Worm (Caenorhabditis elegans) whole organism, L4 larva: ENCODE data around the gene nspb-4.

ENCODE experiments used
- R02D3.7 ChIP-seq: fragments of 150-350 bp; sonication (generic microtip); optimal IDR thresholded peaks from 3 replicates; lab custom pipeline; 2014; ENCODE audit warnings: missing biosample characterization, missing genetic modification characterization
- T20F7.1 ChIP-seq: fragments of 200-800 bp; sonication (Bioruptor generic); optimal IDR thresholded peaks from 2 replicates; lab custom pipeline; 2018; ENCODE audit warnings: mild to moderate bottlenecking, missing genetic modification characterization, missing compliant biosample characterization
- ZK337.2 ChIP-seq: fragments of 200-800 bp; sonication (Bioruptor generic); IDR thresholded peaks from 2 replicates; pipeline ENCODE4 v1.3.6; 2022; ENCODE audit warnings: missing genetic modification reagents, missing genetic modification characterization, missing compliant biosample characterization
- aha-1 ChIP-seq: fragments of 150-350 bp; peaks from one replicate; lab custom pipeline; 2014; ENCODE audit warnings: missing biosample characterization, missing genetic modification characterization
- ceh-20 ChIP-seq: fragments of 200-800 bp; sonication (Bioruptor generic); IDR thresholded peaks from 2 replicates; pipeline ENCODE4 v1.3.6; 2022; ENCODE audit warnings: missing genetic modification reagents, missing genetic modification characterization, missing compliant biosample characterization
- daf-16 ChIP-seq, 3 experiments: sonication (generic microtip); optimal IDR thresholded peaks; 2 replicates each; lab custom pipeline; 2016 to 2017; ENCODE audit warnings: missing genetic modification characterization in 3 of 3, missing genetic modification reagents in 3 of 3, mild to moderate bottlenecking in 2 of 3, missing compliant biosample characterization in 2 of 3, missing biosample characterization in 1 of 3, moderate library complexity in 1 of 3
- daf-19 ChIP-seq: fragments of 200-800 bp; sonication (Bioruptor generic); conservative IDR thresholded peaks from 2 replicates; pipeline ENCODE4 v1.3.6; 2022; ENCODE audit warnings: missing genetic modification characterization, missing compliant biosample characterization
- dmd-8 ChIP-seq: fragments of 200-800 bp; sonication (Bioruptor generic); IDR thresholded peaks from 2 replicates; pipeline ENCODE4 v1.3.6; 2022; ENCODE audit warnings: missing genetic modification characterization, missing compliant biosample characterization
- dve-1 ChIP-seq: sonication (generic microtip); optimal IDR thresholded peaks from 2 replicates; lab custom pipeline; 2017; ENCODE audit warnings: antibody characterized with exemption, mild to moderate bottlenecking, missing genetic modification characterization, missing compliant biosample characterization; ENCODE audit not compliant: insufficient read depth
- egl-27 ChIP-seq: sonication (generic microtip); optimal IDR thresholded peaks from 3 replicates; lab custom pipeline; 2017; ENCODE audit warnings: missing biosample characterization, missing genetic modification reagents, missing genetic modification characterization
- jun-1 ChIP-seq: fragments of 150-350 bp; optimal IDR thresholded peaks from 2 replicates; lab custom pipeline; 2014; ENCODE audit warnings: missing biosample characterization, missing genetic modification reagents, missing genetic modification characterization
- lin-29 ChIP-seq: fragments of 200-800 bp; sonication (Bioruptor generic); IDR thresholded peaks from 2 replicates; pipeline ENCODE4 v1.3.6; 2022; ENCODE audit warnings: missing genetic modification reagents, missing genetic modification characterization, missing compliant biosample characterization
- lin-38 ChIP-seq: fragments of 200-800 bp; sonication (Bioruptor generic); IDR thresholded peaks from 2 replicates; pipeline ENCODE4 v1.3.6; 2022; ENCODE audit warnings: missing genetic modification reagents, missing genetic modification characterization, missing compliant biosample characterization
- madf-9 ChIP-seq: fragments of 200-800 bp; sonication (Bioruptor generic); conservative IDR thresholded peaks from 2 replicates; pipeline ENCODE4 v1.3.6; 2022; ENCODE audit warnings: missing genetic modification reagents, missing genetic modification characterization, missing compliant biosample characterization
- mdl-1 ChIP-seq, 2 experiments: fragments of 150-350 bp in 1 of 2; sonication (generic microtip) in 1 of 2; optimal IDR thresholded peaks; 2 replicates each; lab custom pipeline; 2014 to 2017; ENCODE audit warnings: missing biosample characterization in 2 of 2, missing genetic modification characterization in 2 of 2
- mxl-3 ChIP-seq: fragments of 200-800 bp; sonication (Bioruptor generic); optimal IDR thresholded peaks from 2 replicates; lab custom pipeline; 2018; ENCODE audit warnings: mild to moderate bottlenecking, missing genetic modification characterization, missing compliant biosample characterization
- nhr-102 ChIP-seq: sonication (generic microtip); optimal IDR thresholded peaks from 2 replicates; lab custom pipeline; 2016; ENCODE audit warnings: mild to moderate bottlenecking, missing genetic modification characterization, moderate library complexity, missing compliant biosample characterization
- nhr-25 ChIP-seq: sonication (generic microtip); optimal IDR thresholded peaks from 2 replicates; lab custom pipeline; 2017; ENCODE audit warnings: missing genetic modification characterization, mild to moderate bottlenecking, missing compliant biosample characterization, antibody characterized with exemption, moderate library complexity, borderline replicate concordance; ENCODE audit not compliant: insufficient read depth
- nhr-28 ChIP-seq: fragments of 150-350 bp; optimal IDR thresholded peaks from 2 replicates; lab custom pipeline; 2014; ENCODE audit warnings: missing biosample characterization, missing genetic modification characterization
- nhr-76 ChIP-seq: fragments of 150-350 bp; optimal IDR thresholded peaks from 2 replicates; lab custom pipeline; 2014; ENCODE audit warnings: missing biosample characterization, missing genetic modification characterization
- pha-4 ChIP-seq, 2 experiments: fragments of 150-350 bp in 1 of 2; fragments of 200-800 bp in 1 of 2; sonication (Bioruptor generic) in 1 of 2; IDR thresholded peaks in 1 of 2; optimal IDR thresholded peaks in 1 of 2; 2 replicates each; pipeline versions ENCODE4 v1.3.6 to Lab custom; 2014 to 2022; ENCODE audit warnings: missing genetic modification characterization in 2 of 2, missing genetic modification reagents in 2 of 2, missing biosample characterization in 1 of 2, missing compliant biosample characterization in 1 of 2
- php-3 ChIP-seq: fragments of 200-800 bp; sonication (Bioruptor generic); IDR thresholded peaks from 2 replicates; pipeline ENCODE4 v1.3.6; 2022; ENCODE audit warnings: missing genetic modification reagents, missing genetic modification characterization, missing compliant biosample characterization
- pqm-1 ChIP-seq: sonication (generic microtip); optimal IDR thresholded peaks from 2 replicates; lab custom pipeline; 2017; ENCODE audit warnings: missing biosample characterization, missing genetic modification characterization
- rbr-2 ChIP-seq: sonication (generic microtip); optimal IDR thresholded peaks from 2 replicates; lab custom pipeline; 2016; ENCODE audit warnings: missing genotype, missing genetic modification characterization, missing compliant biosample characterization
- saeg-2 ChIP-seq: fragments of 200-800 bp; sonication (Bioruptor generic); IDR thresholded peaks from 2 replicates; pipeline ENCODE4 v1.3.6; 2022; ENCODE audit warnings: missing genetic modification reagents, missing genetic modification characterization, missing compliant biosample characterization
- sdz-12 ChIP-seq: fragments of 200-800 bp; sonication (Bioruptor generic); optimal IDR thresholded peaks from 2 replicates; lab custom pipeline; 2018; ENCODE audit warnings: mild to moderate bottlenecking, missing genetic modification characterization, missing compliant biosample characterization
- set-16 ChIP-seq: fragments of 200-800 bp; sonication (Bioruptor generic); IDR thresholded peaks from 2 replicates; pipeline ENCODE4 v1.3.6; 2022; ENCODE audit warnings: missing genetic modification reagents, missing genetic modification characterization, missing compliant biosample characterization
- skn-1 ChIP-seq: fragments of 150-350 bp; optimal IDR thresholded peaks from 2 replicates; lab custom pipeline; 2014; ENCODE audit warnings: missing biosample characterization, missing genetic modification characterization
- snpc-1.2 ChIP-seq: fragments of 200-800 bp; sonication (Bioruptor generic); IDR thresholded peaks from 2 replicates; pipeline ENCODE4 v1.3.6; 2022; ENCODE audit warnings: missing genetic modification reagents, missing genetic modification characterization, missing compliant biosample characterization
- spr-1 ChIP-seq: sonication (generic microtip); optimal IDR thresholded peaks from 2 replicates; lab custom pipeline; 2016; ENCODE audit warnings: mild to moderate bottlenecking, missing genetic modification characterization, missing compliant biosample characterization
- spr-3 ChIP-seq: fragments of 200-800 bp; sonication (Bioruptor generic); optimal IDR thresholded peaks from 2 replicates; lab custom pipeline; 2018; ENCODE audit warnings: mild to moderate bottlenecking, missing genetic modification characterization, missing compliant biosample characterization
- tra-1 ChIP-seq: fragments of 200-800 bp; sonication (Bioruptor generic); IDR thresholded peaks from 2 replicates; pipeline ENCODE4 v1.3.6; 2022; ENCODE audit warnings: missing genetic modification reagents, missing genetic modification characterization, missing compliant biosample characterization

The nspb-4 gene

DNA sequence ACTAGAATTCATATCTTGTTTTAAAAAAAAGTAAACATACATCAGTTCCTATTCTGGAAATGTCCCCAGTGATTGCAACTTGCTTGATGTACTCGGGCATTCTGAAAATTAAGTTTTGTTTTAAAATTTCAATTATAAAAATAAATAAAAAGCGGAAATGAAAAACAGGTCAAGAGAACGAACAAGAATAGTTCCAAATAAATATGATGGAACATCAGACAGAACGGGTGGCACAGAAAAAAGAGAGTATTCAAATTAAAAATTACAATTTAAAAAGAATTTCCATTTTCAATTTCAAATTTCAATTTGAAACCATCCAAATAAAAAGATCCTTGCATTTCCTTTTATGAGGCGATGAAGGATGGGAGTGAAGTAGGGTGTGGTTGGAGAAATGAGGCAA, 23.2 kb downstream of the nspb-4 start, which contains the start of gene C01B10.3:
Gene C01B10.3 (minus strand): TSS at position 101 of the 400 bp plus-strand sequence.
- TF ChIP-seq ZK337.2 (GFP tag; lab: Robert Waterston, UW) (no peak), php-3 (GFP tag; lab: Robert Waterston, UW) (no peak), mxl-3 (GFP tag; lab: Kevin White, UChicago) (no peak), madf-9 (GFP tag; lab: Robert Waterston, UW) (no peak), nhr-76 (tag; lab: Kevin White, UChicago) (no peak), pha-4 (GFP tag; IDR thresholded peaks at IDR 0.05; lab: Robert Waterston, UW) (no peak), pha-4 (tag; optimal IDR thresholded peaks at IDR 0.05; lab: Kevin White, UChicago) (no peak), snpc-1.2 (GFP tag; lab: Robert Waterston, UW) (no peak)

DNA sequence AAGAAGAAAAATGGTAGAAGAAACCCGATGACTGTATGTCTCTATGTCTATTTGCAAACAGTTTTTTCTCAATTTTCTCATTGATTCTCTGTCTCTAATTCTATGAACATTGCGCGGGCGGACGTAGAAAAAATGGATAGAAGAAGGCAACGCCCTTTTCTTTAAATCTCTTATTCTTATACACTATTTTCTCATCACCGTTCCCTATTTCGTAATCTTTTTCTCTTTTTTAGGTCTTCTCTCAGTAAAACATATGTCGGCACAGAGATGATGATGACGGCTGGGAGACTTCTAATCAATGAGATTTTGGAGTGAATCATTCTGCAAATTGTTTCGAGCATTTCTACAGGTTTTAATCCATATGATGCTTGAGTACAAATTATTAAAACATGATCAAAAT, 24.1 kb downstream of the nspb-4 start:
- TF ChIP-seq nhr-28 (tag; lab: Kevin White, UChicago) (peak; percentile 75), T20F7.1 (GFP tag; lab: Kevin White, UChicago) (no peak), mdl-1 (tag; optimal IDR thresholded peaks at IDR 0.05; lab: Kevin White, UChicago) (peak in 1 of 2 experiments; percentile 7), dve-1 (tag; lab: Kevin White, UChicago) (peak; percentile 50)

DNA sequence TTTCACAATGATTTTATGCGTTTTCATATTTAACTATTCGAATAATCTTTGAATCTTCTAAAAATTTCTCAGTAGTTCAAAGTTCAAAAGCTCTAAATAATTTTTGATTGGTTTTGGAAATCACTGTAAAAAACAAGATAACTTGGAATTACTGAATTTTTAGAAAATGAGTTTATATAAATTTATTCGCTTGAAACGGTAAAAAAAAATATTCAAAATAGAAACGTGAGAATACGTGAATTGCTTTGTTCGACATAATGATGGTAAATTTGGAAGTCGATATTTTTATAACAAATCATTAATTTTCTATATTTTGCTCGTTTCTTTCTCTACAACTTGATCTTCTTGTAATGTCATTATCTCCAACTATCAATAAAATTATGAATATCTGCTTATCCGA, 25.4 kb downstream of the nspb-4 start, which contains the start of gene C01B10.44:
Gene C01B10.44 (plus strand): TSS at position 301 of the 400 bp plus-strand sequence.
- TF ChIP-seq aha-1 = no peak
- no peak for TF ChIP-seq lin-29 (GFP tag; lab: Robert Waterston, UW)
- TF ChIP-seq madf-9 (GFP tag; lab: Robert Waterston, UW) = no peak
- no peak for TF ChIP-seq set-16 (GFP tag; lab: Robert Waterston, UW)
- TF ChIP-seq R02D3.7 = no peak
- TF ChIP-seq daf-19 (GFP tag; lab: Robert Waterston, UW) = no peak
- no peak for TF ChIP-seq php-3 (GFP tag; lab: Robert Waterston, UW)
- TF ChIP-seq nhr-76 (tag; lab: Kevin White, UChicago) = no peak
- no peak for TF ChIP-seq tra-1 (GFP tag; lab: Robert Waterston, UW)
- TF ChIP-seq spr-1 = no peak
- no peak for TF ChIP-seq dmd-8 (GFP tag; lab: Robert Waterston, UW)
- TF ChIP-seq lin-38 (GFP tag; lab: Robert Waterston, UW) = no peak
- TF ChIP-seq egl-27 (tag; lab: Kevin White, UChicago) = no peak
- TF ChIP-seq jun-1 (tag; lab: Kevin White, UChicago) = no peak
- no peak for TF ChIP-seq sdz-12
- no peak for TF ChIP-seq spr-3 (GFP tag; lab: Kevin White, UChicago)
- TF ChIP-seq nhr-25 (tag; lab: Kevin White, UChicago) = no peak
- no peak for TF ChIP-seq rbr-2 (tag; lab: Kevin White, UChicago)
- TF ChIP-seq skn-1 (tag; lab: Kevin White, UChicago) = no peak
- TF ChIP-seq, all 104 proteins: peak for 0

DNA sequence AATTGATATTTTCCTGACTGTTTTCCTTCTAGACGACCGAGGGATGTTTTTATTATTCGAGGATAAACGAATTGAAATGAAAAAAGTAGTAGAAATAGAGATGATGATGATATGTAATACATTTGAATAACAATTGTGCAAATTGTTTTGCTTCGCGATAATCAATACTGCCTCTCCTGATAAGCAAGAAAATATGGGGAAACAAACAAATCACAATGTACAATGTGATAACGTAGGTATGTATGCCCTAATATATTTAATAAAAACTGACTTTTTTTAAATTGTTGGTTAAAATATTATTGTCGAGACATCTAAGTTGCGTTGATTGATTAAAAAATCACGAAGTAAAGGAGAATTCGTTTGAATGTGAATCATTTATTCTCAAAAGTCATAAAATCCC, 29.8 kb downstream of the nspb-4 start, which contains the start of gene cest-5.2:
Gene cest-5.2 (minus strand): TSS at position 128 of the 400 bp plus-strand sequence.
- no peak for TF ChIP-seq ceh-20 (GFP tag; lab: Robert Waterston, UW)
- TF ChIP-seq pqm-1 = peak; percentile 68
- peak; percentile 54 for TF ChIP-seq nhr-28 (tag; lab: Kevin White, UChicago)
- peak; percentile 51 for TF ChIP-seq dve-1 (tag; lab: Kevin White, UChicago)
- TF ChIP-seq saeg-2 = no peak
- TF ChIP-seq daf-16 (GFP tag; optimal IDR thresholded peaks at IDR 0.05; lab: Kevin White, UChicago) = no peak
- TF ChIP-seq daf-16 (tag; optimal IDR thresholded peaks at IDR 0.05; lab: Kevin White, UChicago) = peak; percentile 81
- TF ChIP-seq nhr-102 = peak; percentile 5
